Fruit fly (Drosophila melanogaster) whole organism, embryonic: ENCODE measurements around the gene CG10702.
A peak's percentile ranks its signal among the peaks of the same experiment; 100 is the strongest.

Experiments
- Blimp-1 ChIP-seq: fragments of 200-800 bp; sonication (Bioruptor generic); optimal IDR thresholded peaks from 3 replicates; lab custom pipeline; 2018; ENCODE audit warnings: missing biosample characterization, missing genetic modification characterization, mild to moderate bottlenecking, moderate library complexity, missing genetic modification reagents
- CG10462 ChIP-seq: fragments of 200-800 bp; sonication (Bioruptor generic); optimal IDR thresholded peaks from 2 replicates; lab custom pipeline; 2016; ENCODE audit warnings: missing biosample characterization, missing genetic modification characterization
- CG11560 ChIP-seq: fragments of 200-800 bp; sonication (Bioruptor generic); IDR thresholded peaks from 3 replicates; pipeline ENCODE4 v1.3.6; 2022; ENCODE audit warnings: missing biosample characterization, missing genetic modification characterization
- CG14860 ChIP-seq: fragments of 200-800 bp; sonication (Bioruptor generic); IDR thresholded peaks from 3 replicates; pipeline ENCODE4 v1.3.6; 2022; ENCODE audit warnings: missing biosample characterization, missing genetic modification characterization; ENCODE audit not compliant: partially characterized antibody
- CG15601 ChIP-seq: fragments of 200-800 bp; sonication (Bioruptor generic); optimal IDR thresholded peaks from 3 replicates; lab custom pipeline; 2019; ENCODE audit warnings: missing biosample characterization, mild to moderate bottlenecking, missing genetic modification characterization, moderate library complexity
- CG15696 ChIP-seq: fragments of 200-800 bp; sonication (Bioruptor generic); optimal IDR thresholded peaks from 2 replicates; lab custom pipeline; 2019; ENCODE audit warnings: missing biosample characterization, mild to moderate bottlenecking, missing genetic modification characterization, moderate library complexity
- CG1602 ChIP-seq: fragments of 200-800 bp; sonication (Bioruptor generic); optimal IDR thresholded peaks from 3 replicates; lab custom pipeline; 2016; ENCODE audit warnings: missing biosample characterization, missing genetic modification characterization
- CG17328 ChIP-seq: fragments of 200-800 bp; sonication (Bioruptor generic); IDR thresholded peaks from 2 replicates; pipeline ENCODE4 v1.3.6; 2022; ENCODE audit warnings: missing biosample characterization, missing genetic modification characterization
- CG17361 ChIP-seq: fragments of 200-800 bp; sonication (Bioruptor generic); IDR thresholded peaks from 3 replicates; pipeline ENCODE4 v1.3.6; 2022; ENCODE audit warnings: missing biosample characterization, missing genetic modification characterization
- CG17829 ChIP-seq: fragments of 200-800 bp; optimal IDR thresholded peaks from 2 replicates; lab custom pipeline; 2019; ENCODE audit warnings: missing biosample characterization, mild to moderate bottlenecking, missing genetic modification characterization, moderate library complexity
- CG18619 ChIP-seq: fragments of 200-800 bp; sonication (Bioruptor generic); optimal IDR thresholded peaks from 3 replicates; lab custom pipeline; 2017; ENCODE audit warnings: missing biosample characterization, mild to moderate bottlenecking, missing genetic modification characterization
- CG2875 ChIP-seq: fragments of 200-800 bp; sonication (Bioruptor generic); optimal IDR thresholded peaks from 2 replicates; lab custom pipeline; 2017; ENCODE audit warnings: missing biosample characterization, mild to moderate bottlenecking, missing genetic modification characterization, missing genetic modification reagents
- CG30020 ChIP-seq: fragments of 200-800 bp; optimal IDR thresholded peaks from 2 replicates; lab custom pipeline; 2019; ENCODE audit warnings: missing biosample characterization, mild to moderate bottlenecking, missing genetic modification characterization, moderate library complexity
- CG32772 ChIP-seq: fragments of 200-800 bp; sonication (Bioruptor generic); IDR thresholded peaks from 2 replicates; pipeline ENCODE4 v1.3.6; 2022; ENCODE audit warnings: missing biosample characterization, missing genetic modification characterization
- CG3995 ChIP-seq: fragments of 200-800 bp; sonication (Bioruptor generic); optimal IDR thresholded peaks from 3 replicates; lab custom pipeline; 2016; ENCODE audit warnings: missing biosample characterization, missing genetic modification characterization
- CG5953 ChIP-seq: fragments of 200-800 bp; sonication (Bioruptor generic); IDR thresholded peaks from 2 replicates; pipeline ENCODE4 v1.3.6; 2022; ENCODE audit warnings: missing biosample characterization, missing genetic modification characterization
- CG8944 ChIP-seq: fragments of 200-800 bp; sonication (Bioruptor generic); optimal IDR thresholded peaks from 3 replicates; lab custom pipeline; 2016; ENCODE audit warnings: missing biosample characterization, missing genetic modification characterization
- Chrac-16 ChIP-seq: fragments of 200-800 bp; sonication (Bioruptor generic); optimal IDR thresholded peaks from 3 replicates; lab custom pipeline; 2016; ENCODE audit warnings: missing biosample characterization, missing genetic modification characterization
- Doc2 ChIP-seq: fragments of 200-800 bp; sonication (Bioruptor generic); IDR thresholded peaks from 2 replicates; pipeline ENCODE4 v1.3.6; 2022; ENCODE audit warnings: missing biosample characterization, missing genetic modification characterization
- Ets97D ChIP-seq: fragments of 200-800 bp; sonication (Bioruptor generic); optimal IDR thresholded peaks from 3 replicates; lab custom pipeline; 2016; ENCODE audit warnings: missing biosample characterization, missing genetic modification characterization
- HHEX ChIP-seq: fragments of 200-800 bp; sonication (Bioruptor generic); optimal IDR thresholded peaks from 3 replicates; lab custom pipeline; 2017; ENCODE audit warnings: missing biosample characterization, mild to moderate bottlenecking, missing genetic modification characterization, missing genetic modification reagents
- HLHmδ ChIP-seq: fragments of 200-800 bp; sonication (Bioruptor generic); optimal IDR thresholded peaks from 2 replicates; lab custom pipeline; 2018; ENCODE audit warnings: missing biosample characterization, mild to moderate bottlenecking, missing genetic modification characterization, moderate library complexity
- Trl ChIP-seq, 3 experiments: fragments of >200 bp in 2 of 3; fragments of 200-800 bp in 1 of 3; sonication (Bioruptor generic) in 1 of 3; optimal IDR thresholded peaks; 2 replicates in 1 of 3; 3 replicates in 2 of 3; lab custom pipeline; 2016 to 2017; ENCODE audit warnings: missing biosample characterization in 1 of 3, missing genetic modification characterization in 1 of 3
- Xrp1 ChIP-seq: fragments of 200-800 bp; sonication (Bioruptor generic); IDR thresholded peaks from 2 replicates; pipeline ENCODE4 v1.3.6; 2022; ENCODE audit warnings: missing biosample characterization, missing genetic modification characterization
- bowl ChIP-seq: fragments of 200-800 bp; sonication (Bioruptor generic); IDR thresholded peaks from 2 replicates; pipeline ENCODE4 v1.3.6; 2022; ENCODE audit warnings: missing biosample characterization, missing genetic modification characterization
- btn ChIP-seq: fragments of 200-800 bp; sonication (Bioruptor generic); optimal IDR thresholded peaks from 2 replicates; lab custom pipeline; 2016; ENCODE audit warnings: missing biosample characterization, missing genetic modification characterization
- cas ChIP-seq: fragments of 200-800 bp; sonication (Bioruptor generic); IDR thresholded peaks from 2 replicates; pipeline ENCODE4 v1.3.6; 2022; ENCODE audit warnings: missing biosample characterization, missing genetic modification characterization
- crol ChIP-seq: fragments of 200-800 bp; sonication (Bioruptor generic); IDR thresholded peaks from 2 replicates; pipeline ENCODE4 v1.3.6; 2022; ENCODE audit warnings: missing biosample characterization, missing genetic modification characterization
- gcm ChIP-seq: fragments of 200-800 bp; sonication (Bioruptor generic); optimal IDR thresholded peaks from 2 replicates; lab custom pipeline; 2019; ENCODE audit warnings: missing biosample characterization, mild to moderate bottlenecking, missing genetic modification characterization, moderate library complexity
- grn ChIP-seq: fragments of 200-800 bp; sonication (Bioruptor generic); optimal IDR thresholded peaks from 3 replicates; lab custom pipeline; 2017; ENCODE audit warnings: missing biosample characterization, missing genetic modification characterization
- gro ChIP-seq: fragments of 200-800 bp; sonication (Bioruptor generic); optimal IDR thresholded peaks from 2 replicates; lab custom pipeline; 2016; ENCODE audit warnings: missing biosample characterization, missing genetic modification characterization
- insv ChIP-seq, 2 experiments: fragments of 200-800 bp; sonication (Bioruptor generic); optimal IDR thresholded peaks; 3 replicates each; lab custom pipeline; 2016 to 2018; ENCODE audit warnings: missing biosample characterization in 2 of 2, missing genetic modification characterization in 2 of 2
- inv ChIP-seq: fragments of 200-800 bp; sonication (Bioruptor generic); IDR thresholded peaks from 2 replicates; pipeline ENCODE4 v1.3.6; 2022; ENCODE audit warnings: missing biosample characterization, missing genetic modification characterization; ENCODE audit not compliant: partially characterized antibody
- lov ChIP-seq, 2 experiments: fragments of 200-800 bp in 1 of 2; fragments of >200 bp in 1 of 2; sonication (Bioruptor generic) in 1 of 2; IDR thresholded peaks in 1 of 2; optimal IDR thresholded peaks in 1 of 2; 2 replicates in 1 of 2; 3 replicates in 1 of 2; pipeline versions ENCODE4 v1.3.6 to Lab custom; 2017 to 2022; ENCODE audit warnings: missing biosample characterization in 1 of 2, missing genetic modification characterization in 1 of 2
- maf-S ChIP-seq: fragments of 200-800 bp; sonication (Bioruptor generic); optimal IDR thresholded peaks from 2 replicates; lab custom pipeline; 2016; ENCODE audit warnings: missing biosample characterization, missing genetic modification characterization
- rib ChIP-seq: fragments of 200-800 bp; sonication (Bioruptor generic); IDR thresholded peaks from 2 replicates; pipeline ENCODE4 v1.3.6; 2022; ENCODE audit warnings: missing biosample characterization, missing genetic modification characterization
- row ChIP-seq: fragments of 200-800 bp; sonication (Bioruptor generic); IDR thresholded peaks from 3 replicates; pipeline ENCODE4 v1.3.6; 2022; ENCODE audit warnings: missing biosample characterization, missing genetic modification characterization
- run ChIP-seq: fragments of 200-800 bp; sonication (Bioruptor generic); optimal IDR thresholded peaks from 3 replicates; lab custom pipeline; 2018; ENCODE audit warnings: missing biosample characterization, mild to moderate bottlenecking, missing genetic modification characterization
- sqz ChIP-seq: fragments of 200-800 bp; sonication (Bioruptor generic); optimal IDR thresholded peaks from 3 replicates; lab custom pipeline; 2018; ENCODE audit warnings: missing biosample characterization, mild to moderate bottlenecking, missing genetic modification characterization
- sr ChIP-seq: fragments of 200-800 bp; sonication (Bioruptor generic); IDR thresholded peaks from 3 replicates; pipeline ENCODE4 v1.3.6; 2022; ENCODE audit warnings: missing biosample characterization, missing genetic modification characterization
- tio ChIP-seq: fragments of 200-800 bp; sonication (Bioruptor generic); optimal IDR thresholded peaks from 2 replicates; lab custom pipeline; 2017; ENCODE audit warnings: missing biosample characterization, missing genetic modification characterization, inconsistent platforms
- usp ChIP-seq: fragments of >200 bp; optimal IDR thresholded peaks from 2 replicates; lab custom pipeline; 2017; ENCODE audit warnings: missing biosample characterization, missing genetic modification characterization

The CG10702 gene

DNA sequence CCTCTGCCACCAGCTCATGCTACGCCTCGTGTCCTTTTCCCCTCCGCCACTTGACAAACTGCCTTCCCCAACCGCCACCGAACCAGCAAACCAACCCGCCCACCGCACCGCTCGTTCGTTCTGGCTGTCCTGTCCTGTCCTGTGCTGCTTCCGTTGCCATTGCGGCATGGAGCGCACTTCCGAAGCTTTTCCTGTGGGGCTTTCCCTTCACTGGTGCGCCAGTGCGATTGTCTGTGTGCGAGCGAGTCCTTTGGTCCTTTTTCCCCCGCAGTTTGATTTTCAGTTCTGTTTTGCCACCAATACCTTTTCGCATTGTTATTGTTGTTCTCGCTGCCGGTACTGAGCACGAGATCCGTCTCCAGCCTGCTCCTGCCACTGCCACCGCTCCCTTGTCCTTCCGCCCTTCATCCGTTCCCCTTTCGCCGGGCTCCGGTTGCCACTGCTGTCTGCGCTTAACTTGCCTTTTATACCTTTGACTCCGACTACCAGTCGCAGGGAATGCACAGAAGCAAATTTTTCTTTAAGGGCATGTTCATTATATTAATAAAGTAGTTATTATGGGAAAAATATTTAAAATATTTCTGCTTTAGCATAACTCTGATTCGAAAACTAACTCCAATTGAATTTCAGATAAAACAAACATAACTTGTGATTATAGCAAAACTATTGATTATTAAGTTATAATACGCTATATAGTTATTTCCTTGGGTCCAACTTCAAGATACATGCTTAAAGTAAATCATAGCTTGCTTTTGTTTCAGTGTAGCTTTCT is 45.5 kb downstream of the CG10702 start (continued):
- TF ChIP-seq lov (optimal IDR thresholded peaks at IDR 0.05; lab: Kevin White, UChicago) (no peak), lov (GFP tag; IDR thresholded peaks at IDR 0.05; lab: Robert Waterston, UW) (no peak), maf-S (GFP tag; lab: Kevin White, UChicago) (no peak), Chrac-16 (peak; percentile 22), Doc2 (no peak), CG5953 (GFP tag; lab: Robert Waterston, UW) (no peak), usp (GFP tag; lab: Kevin White, UChicago) (no peak), CG17361 (GFP tag; lab: Robert Waterston, UW) (peak; percentile 89), CG3995 (GFP tag; lab: Kevin White, UChicago) (no peak), cas (GFP tag; lab: Robert Waterston, UW) (no peak), CG18619 (GFP tag; lab: Kevin White, UChicago) (peak; percentile 70), gcm (GFP tag; lab: Kevin White, UChicago) (peak; percentile 57), crol (GFP tag; lab: Robert Waterston, UW) (peak; percentile 90), CG11560 (no peak), tio (GFP tag; lab: Kevin White, UChicago) (peak; percentile 40), Blimp-1 (GFP tag; lab: Kevin White, UChicago) (peak; percentile 60), CG15601 (peak; percentile 72), insv (GFP tag; optimal IDR thresholded peaks at IDR 0.05; lab: Kevin White, UChicago) (peak in 1 of 2 experiments; percentile 5), CG32772 (peak; percentile 50; the same call in 1 of the 2 replicates), bowl (GFP tag; lab: Robert Waterston, UW) (no peak), run (tag; lab: Kevin White, UChicago) (peak; percentile 38), HHEX (GFP tag; lab: Kevin White, UChicago) (peak; percentile 78), inv (GFP tag; lab: Robert Waterston, UW) (no peak), CG17829 (tag; lab: Kevin White, UChicago) (peak; percentile 56), CG8944 (GFP tag; lab: Kevin White, UChicago) (no peak), CG15696 (tag; lab: Kevin White, UChicago) (peak; percentile 9), rib (no peak), row (GFP tag; lab: Robert Waterston, UW) (peak; percentile 70), HLHmδ (GFP tag; lab: Kevin White, UChicago) (no peak), sr (GFP tag; lab: Robert Waterston, UW) (no peak), btn (GFP tag; lab: Kevin White, UChicago) (no peak), Xrp1 (GFP tag; lab: Robert Waterston, UW) (peak; percentile 23; the same call in 1 of the 2 replicates), gro (GFP tag; lab: Kevin White, UChicago) (no peak), Ets97D (GFP tag; lab: Kevin White, UChicago) (no peak), grn (GFP tag; lab: Kevin White, UChicago) (no peak), CG17328 (GFP tag; lab: Robert Waterston, UW) (no peak; the same call in 1 of the 2 replicates), CG2875 (GFP tag; lab: Kevin White, UChicago) (peak; percentile 34), CG30020 (tag; lab: Kevin White, UChicago) (peak; percentile 10), CG14860 (GFP tag; lab: Robert Waterston, UW) (no peak), sqz (GFP tag; lab: Kevin White, UChicago) (peak; percentile 39), CG10462 (GFP tag; lab: Kevin White, UChicago) (no peak), Trl (optimal IDR thresholded peaks at IDR 0.05; lab: Kevin White, UChicago) (no peak), Trl (GFP tag; optimal IDR thresholded peaks at IDR 0.05; lab: Kevin White, UChicago) (no peak), CG1602 (GFP tag; lab: Kevin White, UChicago) (no peak)
